In the genomic region with DNA sequence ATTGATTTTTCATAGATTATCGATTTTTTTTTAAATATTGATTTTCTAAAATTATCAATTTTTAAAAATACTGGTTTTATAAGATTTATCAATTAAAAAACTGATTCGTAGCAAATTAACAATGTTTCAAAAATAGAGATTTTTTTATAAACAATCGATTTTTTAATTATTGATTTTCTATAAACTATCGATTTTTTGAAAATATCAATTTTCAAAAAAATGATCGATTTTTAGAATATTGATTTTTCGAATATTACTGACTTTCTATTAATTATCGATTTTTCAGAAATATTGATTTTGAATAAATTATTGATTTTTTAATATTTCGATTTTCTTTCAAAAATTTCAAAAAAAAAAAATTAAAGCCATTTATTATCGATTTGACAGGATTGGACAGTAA, we compare ENCODE assay signal across 4 worm cellular contexts.
TF ChIP-seq lines count a peak whose summit lies in the region.

No protein-coding gene starts in this region.

TF ChIP-seq in whole organism, L3 larva, 47 proteins besides CTCF, POLR2A, EP300 and RAD21:
- TF ChIP-seq jun-1 (tag; optimal IDR thresholded peaks at IDR 0.05; lab: Kevin White, UChicago) (no peak), ceh-28 (tag; optimal IDR thresholded peaks at IDR 0.05; lab: Kevin White, UChicago) (peak; percentile 98)
TF ChIP-seq in whole organism, L3 larva: peak in this region for 1.

TF ChIP-seq in whole organism, L4 larva, 104 proteins besides CTCF, POLR2A, EP300 and RAD21:
- no peak for TF ChIP-seq Y48G9A.11 (GFP tag; IDR thresholded peaks at IDR 0.05; lab: Robert Waterston, UW)
- no peak for TF ChIP-seq daf-16 (GFP tag; optimal IDR thresholded peaks at IDR 0.05; lab: Kevin White, UChicago)
- no peak for TF ChIP-seq daf-16 (tag; optimal IDR thresholded peaks at IDR 0.05; lab: Kevin White, UChicago)
- peak; percentile 88 for TF ChIP-seq ceh-28 (tag; optimal IDR thresholded peaks at IDR 0.05; lab: Kevin White, UChicago)

TF ChIP-seq in whole organism, midembryonic, 9 proteins besides CTCF, POLR2A, EP300 and RAD21:
- TF ChIP-seq klf-2 (GFP tag; conservative IDR thresholded peaks at IDR 0.05; lab: Robert Waterston, UW) (no peak), ztf-29 (GFP tag; IDR thresholded peaks at IDR 0.05; lab: Robert Waterston, UW) (no peak), T22C8.4 (GFP tag; IDR thresholded peaks at IDR 0.05; lab: Robert Waterston, UW) (peak; percentile 24), tab-1 (GFP tag; IDR thresholded peaks at IDR 0.05; lab: Robert Waterston, UW) (no peak), ref-1 (GFP tag; conservative IDR thresholded peaks at IDR 0.05; lab: Robert Waterston, UW) (no peak)

TF ChIP-seq in whole organism, mixed stage, embryonic, 35 proteins besides CTCF, POLR2A, EP300 and RAD21:
- TF ChIP-seq unc-39 (tag; optimal IDR thresholded peaks at IDR 0.05; lab: Kevin White, UChicago) = no peak
- TF ChIP-seq ces-1 (GFP tag; optimal IDR thresholded peaks at IDR 0.05; lab: Kevin White, UChicago) = peak; percentile 20

Comparison
In these comparisons a context has a peak if more than half of its experiments do, and no peak if none do; other contexts are left out.
1. Of the 28 proteins assayed by ChIP-seq in both whole organism, L4 larva and whole organism, L3 larva: peak only in whole organism, L4 larva: none; only in whole organism, L3 larva: none; in both: ceh-28; in neither: 27.